Fruit fly (Drosophila melanogaster) whole organism, adult: ENCODE results near the gene CG43179.
A peak's percentile ranks its signal among the peaks of the same experiment; 100 is the strongest.

Experiments
- CG11617 ChIP-seq: fragments of 200-800 bp; sonication (Bioruptor generic); optimal IDR thresholded peaks from 2 replicates; lab custom pipeline; 2017; ENCODE audit warnings: mild to moderate bottlenecking, missing biosample characterization, missing genetic modification reagents, missing genetic modification characterization
- CG12768 ChIP-seq: fragments of 200-800 bp; sonication (Bioruptor generic); optimal IDR thresholded peaks from 2 replicates; lab custom pipeline; 2017; ENCODE audit warnings: missing biosample characterization, missing genetic modification characterization, mild to moderate bottlenecking, moderate library complexity, missing genetic modification reagents
- CG14711 ChIP-seq: fragments of 200-800 bp; sonication (Bioruptor generic); optimal IDR thresholded peaks from 2 replicates; lab custom pipeline; 2018; ENCODE audit warnings: missing biosample characterization, mild to moderate bottlenecking, missing genetic modification characterization, moderate library complexity
- CG1620 ChIP-seq: fragments of 200-800 bp; sonication (Bioruptor generic); optimal IDR thresholded peaks from 2 replicates; lab custom pipeline; 2016; ENCODE audit warnings: missing biosample characterization, missing genetic modification characterization
- CG33017 ChIP-seq: fragments of 200-800 bp; sonication (Bioruptor generic); optimal IDR thresholded peaks from 2 replicates; lab custom pipeline; 2018; ENCODE audit warnings: missing biosample characterization, mild to moderate bottlenecking, missing genetic modification characterization, moderate library complexity
- CG5204 ChIP-seq: fragments of 200-800 bp; sonication (Bioruptor generic); optimal IDR thresholded peaks from 2 replicates; lab custom pipeline; 2016; ENCODE audit warnings: missing biosample characterization, missing genetic modification characterization
- CG7045 ChIP-seq: fragments of 200-800 bp; sonication (Bioruptor generic); optimal IDR thresholded peaks from 2 replicates; lab custom pipeline; 2017; ENCODE audit warnings: missing biosample characterization, mild to moderate bottlenecking, missing genetic modification characterization
- CG7101 ChIP-seq: fragments of 200-800 bp; sonication (Bioruptor generic); optimal IDR thresholded peaks from 2 replicates; lab custom pipeline; 2018; ENCODE audit warnings: missing biosample characterization, mild to moderate bottlenecking, missing genetic modification characterization, moderate library complexity
- Clk ChIP-seq: fragments of 200-800 bp; sonication (Bioruptor generic); optimal IDR thresholded peaks from 2 replicates; lab custom pipeline; 2017; ENCODE audit warnings: missing biosample characterization, missing genetic modification characterization
- Crg-1 ChIP-seq: fragments of 200-800 bp; sonication (Bioruptor generic); optimal IDR thresholded peaks from 2 replicates; lab custom pipeline; 2016; ENCODE audit warnings: missing biosample characterization, missing genetic modification characterization
- Hr96 ChIP-seq: fragments of 200-800 bp; sonication (Bioruptor generic); optimal IDR thresholded peaks from 2 replicates; lab custom pipeline; 2016; ENCODE audit warnings: missing biosample characterization, missing genetic modification characterization
- Mnt ChIP-seq: fragments of 200-800 bp; sonication (Bioruptor generic); optimal IDR thresholded peaks from 2 replicates; lab custom pipeline; 2016; ENCODE audit warnings: missing biosample characterization, mild to moderate bottlenecking, missing genetic modification characterization
- bab1 ChIP-seq: fragments of 200-800 bp; sonication (Bioruptor generic); optimal IDR thresholded peaks from 3 replicates; lab custom pipeline; 2019; ENCODE audit warnings: missing biosample characterization, mild to moderate bottlenecking, missing genetic modification characterization, moderate library complexity
- cic ChIP-seq: fragments of 200-800 bp; sonication (Bioruptor generic); optimal IDR thresholded peaks from 2 replicates; lab custom pipeline; 2017; ENCODE audit warnings: missing biosample characterization, mild to moderate bottlenecking, missing genetic modification characterization, moderate library complexity
- cnc ChIP-seq, 2 experiments: fragments of >200 bp; optimal IDR thresholded peaks; 2 replicates each; lab custom pipeline; 2017
- kay ChIP-seq: fragments of 200-800 bp; sonication (Bioruptor generic); peaks from one replicate; lab custom pipeline; 2016; ENCODE audit warnings: missing biosample characterization, missing genetic modification characterization, borderline replicate concordance
- ovo ChIP-seq: fragments of 200-800 bp; sonication (Bioruptor generic); optimal IDR thresholded peaks from 2 replicates; lab custom pipeline; 2016; ENCODE audit warnings: missing biosample characterization, missing genetic modification characterization
- pad ChIP-seq: fragments of 200-800 bp; sonication (Bioruptor generic); optimal IDR thresholded peaks from 3 replicates; lab custom pipeline; 2017; ENCODE audit warnings: missing biosample characterization, missing genetic modification characterization, mild to moderate bottlenecking, moderate library complexity, missing genetic modification reagents
- tj ChIP-seq: fragments of 200-800 bp; sonication (Bioruptor generic); optimal IDR thresholded peaks from 3 replicates; lab custom pipeline; 2017; ENCODE audit warnings: missing biosample characterization, mild to moderate bottlenecking, missing genetic modification characterization, moderate library complexity
- toe ChIP-seq: fragments of 200-800 bp; sonication (Bioruptor generic); optimal IDR thresholded peaks from 2 replicates; lab custom pipeline; 2016; ENCODE audit warnings: missing biosample characterization, missing genetic modification characterization

The CG43179 gene

DNA sequence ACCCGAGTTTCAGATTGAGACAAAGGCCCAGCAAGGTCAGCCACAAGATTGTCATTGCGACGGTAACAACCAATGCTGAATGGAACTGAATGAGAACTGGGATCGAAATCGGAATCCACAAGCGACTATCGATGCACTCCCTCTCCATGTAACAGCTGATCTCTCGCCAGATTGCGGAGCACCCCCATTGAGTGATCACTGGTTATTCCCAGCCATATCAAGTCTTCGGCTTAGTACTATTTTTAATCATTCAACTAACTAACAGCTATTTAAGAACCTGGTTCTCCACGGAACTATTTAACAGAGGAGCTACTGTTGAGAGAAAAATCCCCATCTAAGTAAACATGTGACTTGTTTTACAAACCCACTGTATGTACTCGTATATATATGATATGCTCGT lies 29.2 kb upstream of the CG43179 start, which contains the start of gene CG9631:
CG9631 (minus strand) TSS at position 101 of the 400 bp plus-strand sequence.
- peak; percentile 80 for TF ChIP-seq cic
- TF ChIP-seq CG12768 (GFP tag; lab: Kevin White, UChicago), result no peak

DNA sequence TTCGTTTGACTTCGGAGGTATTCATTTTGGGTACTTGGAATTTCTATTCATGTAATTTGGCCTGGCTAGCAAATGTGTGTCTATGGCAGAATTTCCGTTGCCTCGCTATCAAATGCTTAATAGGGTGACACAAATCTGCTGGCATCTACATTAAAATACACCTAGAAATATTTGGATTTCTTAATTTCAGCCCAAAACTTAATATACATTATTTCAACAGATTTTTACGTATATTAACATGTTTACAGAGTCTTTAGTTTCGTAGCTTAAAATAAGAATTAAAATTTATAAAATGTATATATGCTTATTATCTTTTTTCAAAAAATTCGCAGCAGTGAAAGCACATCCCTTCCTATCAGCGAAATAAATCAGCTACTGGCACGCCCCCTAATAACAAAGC lies 26.9 kb upstream of the CG43179 start, which contains the start of gene CG9624:
CG9624 (minus strand) TSS at position 101 of the 400 bp plus-strand sequence.
- no peak for TF ChIP-seq CG1620
- TF ChIP-seq cnc (optimal IDR thresholded peaks at IDR 0.05; lab: Kevin White, UChicago), result no peak
- TF ChIP-seq toe (GFP tag; lab: Kevin White, UChicago), result no peak
- no peak for TF ChIP-seq CG12768 (GFP tag; lab: Kevin White, UChicago)
- TF ChIP-seq pad (GFP tag; lab: Kevin White, UChicago), result no peak
- no peak for TF ChIP-seq Mnt (GFP tag; lab: Kevin White, UChicago)
- no peak for TF ChIP-seq Clk (GFP tag; lab: Kevin White, UChicago)
- no peak for TF ChIP-seq CG7101 (tag; lab: Kevin White, UChicago)
- TF ChIP-seq CG5204 (GFP tag; lab: Kevin White, UChicago), result no peak
- no peak for TF ChIP-seq ovo (GFP tag; lab: Kevin White, UChicago)
- TF ChIP-seq CG33017 (tag; lab: Kevin White, UChicago), result no peak
- no peak for TF ChIP-seq CG14711 (tag; lab: Kevin White, UChicago)
- TF ChIP-seq bab1 (GFP tag; lab: Kevin White, UChicago), result no peak

DNA sequence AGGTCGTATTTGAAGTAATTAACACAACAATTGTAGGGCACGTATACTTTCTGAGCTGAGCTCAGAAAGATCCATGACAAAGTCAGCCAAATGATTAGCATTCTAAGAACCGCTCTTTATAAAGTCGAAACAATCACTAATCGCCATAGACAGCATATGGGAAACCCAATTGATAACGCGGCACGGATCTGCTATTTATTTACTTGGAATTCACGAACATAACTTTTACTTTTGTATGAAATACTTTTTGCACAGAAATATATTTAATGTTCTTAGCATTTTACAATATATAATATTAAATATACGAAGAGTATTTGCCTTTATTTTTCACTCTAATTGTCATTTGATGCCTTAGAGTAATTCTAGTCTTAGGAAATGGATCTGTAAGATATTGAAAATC lies 11.3 kb upstream of the CG43179 start, which contains the start of gene CG43291:
CG43291 (minus strand) TSS at position 101 of the 400 bp plus-strand sequence.
- no peak for TF ChIP-seq cnc (optimal IDR thresholded peaks at IDR 0.05; lab: Kevin White, UChicago)
- TF ChIP-seq Crg-1 (GFP tag; lab: Kevin White, UChicago), result no peak
- no peak for TF ChIP-seq Mnt (GFP tag; lab: Kevin White, UChicago)
- TF ChIP-seq Hr96, result no peak
- TF ChIP-seq CG33017 (tag; lab: Kevin White, UChicago), result no peak
- no peak for TF ChIP-seq Clk (GFP tag; lab: Kevin White, UChicago)
- no peak for TF ChIP-seq CG5204 (GFP tag; lab: Kevin White, UChicago)
- TF ChIP-seq CG14711 (tag; lab: Kevin White, UChicago), result no peak
- no peak for TF ChIP-seq CG7045 (GFP tag; lab: Kevin White, UChicago)
- TF ChIP-seq CG12768 (GFP tag; lab: Kevin White, UChicago), result no peak
- TF ChIP-seq CG1620, result no peak
- no peak for TF ChIP-seq bab1 (GFP tag; lab: Kevin White, UChicago)
- no peak for TF ChIP-seq toe (GFP tag; lab: Kevin White, UChicago)
- no peak for TF ChIP-seq kay (GFP tag; lab: Kevin White, UChicago)
- no peak for TF ChIP-seq tj (GFP tag; lab: Kevin White, UChicago)

DNA sequence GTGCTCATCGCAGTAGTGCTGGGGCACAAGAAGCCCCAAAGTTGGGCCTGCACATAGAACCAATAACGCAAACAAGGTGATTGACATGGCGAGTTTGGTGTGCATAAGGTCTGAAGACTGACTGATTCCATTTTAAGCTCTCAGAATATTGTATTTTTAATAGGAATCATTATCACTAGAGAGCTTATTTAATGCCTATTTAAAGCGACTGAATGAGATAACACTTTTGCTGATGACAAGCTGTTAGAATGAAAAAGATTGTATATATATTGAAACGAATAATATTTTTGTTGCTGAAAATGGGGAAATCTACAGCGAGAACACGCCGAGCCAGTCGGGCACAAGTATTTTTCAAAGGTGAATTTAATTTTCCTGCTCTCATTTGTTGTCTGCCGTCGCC lies 10.5 kb upstream of the CG43179 start, which contains the start of gene CG9616:
CG9616 (minus strand) TSS at position 101 of the 400 bp plus-strand sequence.
- TF ChIP-seq kay (GFP tag; lab: Kevin White, UChicago) (no peak), toe (GFP tag; lab: Kevin White, UChicago) (no peak), Hr96 (no peak), Clk (GFP tag; lab: Kevin White, UChicago) (no peak), CG12768 (GFP tag; lab: Kevin White, UChicago) (no peak), CG11617 (GFP tag; lab: Kevin White, UChicago) (no peak), cic (no peak), Mnt (GFP tag; lab: Kevin White, UChicago) (no peak), tj (GFP tag; lab: Kevin White, UChicago) (no peak), ovo (GFP tag; lab: Kevin White, UChicago) (no peak), CG1620 (no peak)

DNA sequence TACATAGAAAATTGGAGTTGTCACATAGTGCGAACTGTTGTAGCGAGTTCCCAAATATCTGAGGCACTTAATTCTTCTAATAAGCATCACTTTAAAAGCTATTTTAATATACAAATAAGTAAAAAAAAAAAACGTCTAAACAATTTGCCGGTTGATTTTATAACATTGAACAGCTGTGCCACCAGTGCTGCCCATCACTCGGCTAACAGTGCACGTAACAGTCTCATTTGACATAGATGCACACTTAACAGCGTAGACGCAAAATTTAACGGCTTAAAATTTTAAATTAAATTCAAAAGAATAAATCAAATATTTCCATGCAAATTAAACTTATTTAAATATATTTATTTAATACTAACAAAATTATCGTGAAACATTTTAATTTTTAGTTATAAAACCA lies 3.9 kb downstream of the CG43179 start, which contains the start of gene MetRS-m:
MetRS-m (minus strand) TSS at position 171 of the 400 bp plus-strand sequence.
- TF ChIP-seq kay (GFP tag; lab: Kevin White, UChicago) (peak; percentile 27), CG11617 (GFP tag; lab: Kevin White, UChicago) (no peak), CG33017 (tag; lab: Kevin White, UChicago) (no peak)

DNA sequence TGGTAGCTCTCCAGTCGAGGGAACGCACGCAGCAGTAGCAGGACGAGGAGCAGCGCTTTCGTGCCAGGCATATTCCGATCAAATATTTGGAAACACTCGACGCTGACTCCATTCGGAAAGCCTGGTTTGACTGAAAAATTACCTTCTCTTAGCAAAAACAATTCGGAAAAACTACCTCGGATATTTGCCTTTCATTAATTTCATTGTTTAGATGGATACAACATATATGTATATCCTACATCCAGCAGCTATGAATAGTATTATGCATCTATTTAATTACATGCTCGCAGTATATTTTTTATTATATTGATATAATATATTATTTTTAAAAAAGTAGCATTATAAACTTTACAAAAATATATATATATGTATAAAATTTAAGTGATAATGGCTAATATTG lies 5.2 kb downstream of the CG43179 start, which contains the start of gene CG14840:
CG14840 (minus strand) TSS at position 101 of the 400 bp plus-strand sequence.
- no peak for TF ChIP-seq CG33017 (tag; lab: Kevin White, UChicago)
- TF ChIP-seq CG7101 (tag; lab: Kevin White, UChicago), result no peak
- TF ChIP-seq CG14711 (tag; lab: Kevin White, UChicago), result no peak
- no peak for TF ChIP-seq CG12768 (GFP tag; lab: Kevin White, UChicago)
- no peak for TF ChIP-seq tj (GFP tag; lab: Kevin White, UChicago)
- no peak for TF ChIP-seq Hr96
- TF ChIP-seq CG7045 (GFP tag; lab: Kevin White, UChicago), result no peak
- no peak for TF ChIP-seq cnc (optimal IDR thresholded peaks at IDR 0.05; lab: Kevin White, UChicago)
- TF ChIP-seq toe (GFP tag; lab: Kevin White, UChicago), result no peak
- no peak for TF ChIP-seq Clk (GFP tag; lab: Kevin White, UChicago)
- TF ChIP-seq kay (GFP tag; lab: Kevin White, UChicago), result no peak
- TF ChIP-seq Mnt (GFP tag; lab: Kevin White, UChicago), result no peak
- no peak for TF ChIP-seq ovo (GFP tag; lab: Kevin White, UChicago)
- no peak for TF ChIP-seq pad (GFP tag; lab: Kevin White, UChicago)
- TF ChIP-seq CG5204 (GFP tag; lab: Kevin White, UChicago), result no peak
- TF ChIP-seq Crg-1 (GFP tag; lab: Kevin White, UChicago), result no peak
- no peak for TF ChIP-seq bab1 (GFP tag; lab: Kevin White, UChicago)
- no peak for TF ChIP-seq CG11617 (GFP tag; lab: Kevin White, UChicago)
- no peak for TF ChIP-seq cic
